Worm (Caenorhabditis elegans): Measurements from ENCODE around the gene lron-3.
A peak's percentile ranks its signal among the peaks of the same experiment; 100 is the strongest.

DNA sequence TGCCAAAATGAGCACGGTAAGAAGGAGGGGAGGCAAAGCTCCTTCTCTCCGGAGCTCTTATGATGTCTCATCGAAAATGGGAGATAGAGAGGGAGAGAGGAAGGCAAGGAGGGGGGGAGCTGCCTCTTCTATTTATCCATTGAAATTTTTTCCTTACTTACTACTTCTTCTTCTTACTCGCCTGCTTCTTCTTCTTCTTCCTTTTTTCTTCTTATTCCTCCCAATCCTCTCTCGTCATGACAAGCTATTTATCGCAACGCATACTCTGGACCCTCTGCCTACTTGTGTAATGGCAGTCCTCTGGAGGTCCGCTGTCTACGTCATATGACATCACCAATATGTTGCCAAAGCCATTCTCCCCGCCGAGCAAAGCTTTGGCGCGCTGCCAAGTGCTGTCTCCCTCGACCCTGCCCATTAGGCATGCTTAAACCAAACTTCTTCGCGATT, 22.5 kb downstream of the lron-3 start:
- no peak for TF ChIP-seq die-1 (tag; optimal IDR thresholded peaks at IDR 0.05)
- no peak; the same call in 1 of the 2 replicates for TF ChIP-seq F33H1.4 (GFP tag; IDR thresholded peaks at IDR 0.05)
- TF ChIP-seq akir-1 (GFP tag; optimal IDR thresholded peaks at IDR 0.05) = no peak
- no peak for TF ChIP-seq mxl-1 (tag; optimal IDR thresholded peaks at IDR 0.05)
- TF ChIP-seq ztf-22 (GFP tag; optimal IDR thresholded peaks at IDR 0.05) = no peak
- TF ChIP-seq C17E4.6 (GFP tag; IDR thresholded peaks at IDR 0.05) = no peak
- TF ChIP-seq hmg-1.2 (GFP tag; IDR thresholded peaks at IDR 0.05) = peak; percentile 34
- TF ChIP-seq ccch-3 (GFP tag; optimal IDR thresholded peaks at IDR 0.05) = no peak
- no peak for TF ChIP-seq sdz-38 (tag; optimal IDR thresholded peaks at IDR 0.05)
- TF ChIP-seq F23B12.7 (tag; optimal IDR thresholded peaks at IDR 0.05; ENCODE audit: insufficient read depth) = no peak
- TF ChIP-seq Y53F4B.3 (GFP tag; IDR thresholded peaks at IDR 0.05) = no peak

Measured in whole organism, young adult.